Fruit fly (Drosophila melanogaster): ENCODE results near the gene CG44194.

DNA sequence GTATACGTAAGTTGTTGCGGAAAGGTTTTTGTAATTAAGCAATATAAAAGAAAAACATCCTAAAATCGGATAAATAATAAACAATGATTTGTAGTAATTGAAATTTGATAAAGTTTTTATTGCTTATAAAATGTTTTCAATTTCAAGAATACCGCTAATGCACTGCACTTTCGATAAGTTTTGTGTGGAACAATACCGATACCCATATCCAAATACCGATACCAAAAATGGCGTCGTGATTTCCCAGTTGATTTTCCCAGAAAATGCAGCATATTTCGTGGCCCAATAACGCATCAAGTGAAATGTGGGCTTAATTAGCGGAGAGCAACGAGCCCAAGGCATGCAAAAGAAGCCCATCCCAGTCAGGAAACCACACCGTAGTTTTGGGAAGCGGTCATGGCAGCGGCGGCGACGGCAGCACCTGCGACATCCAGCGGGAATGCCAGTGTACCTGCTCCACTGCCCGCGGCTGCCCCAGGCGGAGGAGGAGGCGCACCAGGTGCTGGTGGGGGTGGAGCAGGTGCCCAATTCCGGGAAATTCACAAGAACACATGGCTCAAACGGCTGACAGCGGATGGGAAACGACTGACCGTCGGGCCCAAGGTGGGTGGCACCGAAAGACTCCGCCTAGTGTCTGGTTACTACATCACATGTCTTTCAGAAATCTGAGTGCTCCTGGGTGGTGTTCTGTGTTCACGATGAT, 11.5 kb downstream of the CG44194 start, which contains the start of gene CG31342:
- TF ChIP-seq CG10654 (GFP tag; optimal IDR thresholded peaks at IDR 0.05) (no peak), nom (GFP tag; optimal IDR thresholded peaks at IDR 0.05) (peak; percentile 5), CG33557 (GFP tag; optimal IDR thresholded peaks at IDR 0.05) (peak; percentile 36), bcd (GFP tag; optimal IDR thresholded peaks at IDR 0.05) (no peak), Lim3 (GFP tag; IDR thresholded peaks at IDR 0.05) (no peak), vnd (GFP tag; IDR thresholded peaks at IDR 0.05; ENCODE audit: partially characterized antibody) (peak; percentile 45), CG6683 (GFP tag; optimal IDR thresholded peaks at IDR 0.05) (no peak), CG3163 (GFP tag; optimal IDR thresholded peaks at IDR 0.05) (no peak), h (optimal IDR thresholded peaks at IDR 0.05) (no peak), sob (GFP tag; IDR thresholded peaks at IDR 0.05) (peak; percentile 14; the same call in 1 of the 2 replicates), Doc2 (GFP tag; IDR thresholded peaks at IDR 0.05) (no peak)

Measured in whole organism, embryonic.